Fruit fly (Drosophila melanogaster): Measurements from ENCODE around the gene CG4537.

The CG4537 gene

DNA sequence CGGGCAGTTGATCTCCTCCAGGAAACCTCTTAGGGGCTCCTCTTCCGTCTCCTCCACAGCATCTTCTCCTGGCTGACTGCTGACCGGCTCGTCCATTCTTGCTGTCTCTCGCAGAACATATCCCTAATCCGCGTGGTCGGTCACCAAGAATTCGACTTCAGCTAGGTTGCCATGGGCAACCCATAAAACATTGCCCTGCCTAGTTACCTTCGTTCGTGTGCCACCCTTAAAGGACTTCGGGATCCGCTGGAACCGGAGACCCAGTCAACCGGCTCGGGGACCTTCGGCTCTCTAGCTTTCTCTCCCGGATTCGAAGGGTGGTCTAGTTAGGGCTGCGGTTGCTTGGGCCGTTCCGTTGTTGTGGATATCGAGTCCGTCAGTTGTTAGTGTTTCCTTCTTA is 34.1 kb downstream of the CG4537 start, which contains the start of the genes TbCMF46 and CG42366:
TbCMF46 (minus strand) TSS at position 101 of the 400 bp plus-strand sequence.
CG42366 (plus strand) TSS at position 397 of the 400 bp plus-strand sequence.
- no peak for TF ChIP-seq Dll (optimal IDR thresholded peaks at IDR 0.05)
- no peak for TF ChIP-seq pan (optimal IDR thresholded peaks at IDR 0.05)
- no peak for TF ChIP-seq EcR (GFP tag; optimal IDR thresholded peaks at IDR 0.05)
- TF ChIP-seq CG8478 (optimal IDR thresholded peaks at IDR 0.05) = no peak
- no peak for TF ChIP-seq usp (GFP tag; optimal IDR thresholded peaks at IDR 0.05)
- no peak for TF ChIP-seq psq (optimal IDR thresholded peaks at IDR 0.05)

DNA sequence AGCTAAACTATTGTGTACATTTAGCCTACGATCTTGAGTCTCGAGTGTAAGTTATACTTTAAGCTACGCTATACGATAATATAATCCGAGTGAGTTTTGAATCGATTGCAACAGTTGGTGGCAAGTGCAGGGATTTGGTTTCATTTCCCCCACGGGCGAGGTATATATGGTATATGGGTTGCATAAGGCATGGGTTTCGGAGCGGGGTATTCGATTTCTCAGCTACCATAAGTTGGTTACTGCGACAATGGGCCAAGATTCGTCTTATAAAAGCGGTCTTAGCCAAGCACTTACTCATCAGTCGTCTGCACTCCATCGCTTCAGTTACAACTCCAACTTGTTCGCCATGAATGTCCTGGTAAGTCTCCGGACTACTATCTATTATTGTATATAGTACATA is 39.6 kb downstream of the CG4537 start, which contains the start of gene CG42367:
CG42367 (plus strand) TSS at position 301 of the 400 bp plus-strand sequence.
- TF ChIP-seq psq (optimal IDR thresholded peaks at IDR 0.05) (no peak), CG8478 (optimal IDR thresholded peaks at IDR 0.05) (no peak), usp (GFP tag; optimal IDR thresholded peaks at IDR 0.05) (no peak), pan (optimal IDR thresholded peaks at IDR 0.05) (no peak), Dll (optimal IDR thresholded peaks at IDR 0.05) (no peak), EcR (GFP tag; optimal IDR thresholded peaks at IDR 0.05) (no peak)

DNA sequence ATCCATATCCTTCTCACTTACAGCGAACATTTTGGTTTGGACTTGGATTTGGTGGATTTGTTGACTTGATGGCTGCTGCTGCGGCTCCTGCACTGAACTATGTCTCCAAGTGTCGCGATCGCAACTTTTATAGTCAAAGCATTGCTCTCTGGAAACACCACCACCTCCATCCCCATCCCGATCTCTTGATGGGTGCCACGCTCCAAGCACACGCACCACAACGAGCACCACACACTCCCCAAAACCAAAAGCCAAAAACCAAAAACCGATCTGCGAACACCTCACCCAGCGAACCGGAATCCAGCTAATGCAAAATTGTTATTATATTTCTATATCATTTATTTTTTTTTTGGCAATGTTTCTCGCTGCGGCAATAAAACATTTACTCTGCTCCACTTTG is 42.4 kb downstream of the CG4537 start, which contains the start of gene Cpr30F:
Cpr30F (minus strand) TSS at position 101 of the 400 bp plus-strand sequence.
- TF ChIP-seq psq (optimal IDR thresholded peaks at IDR 0.05) = no peak
- TF ChIP-seq EcR (GFP tag; optimal IDR thresholded peaks at IDR 0.05) = no peak
- no peak for TF ChIP-seq pan (optimal IDR thresholded peaks at IDR 0.05)
- TF ChIP-seq Dll (optimal IDR thresholded peaks at IDR 0.05) = no peak
- TF ChIP-seq CG8478 (optimal IDR thresholded peaks at IDR 0.05) = no peak
- no peak for TF ChIP-seq usp (GFP tag; optimal IDR thresholded peaks at IDR 0.05)

DNA sequence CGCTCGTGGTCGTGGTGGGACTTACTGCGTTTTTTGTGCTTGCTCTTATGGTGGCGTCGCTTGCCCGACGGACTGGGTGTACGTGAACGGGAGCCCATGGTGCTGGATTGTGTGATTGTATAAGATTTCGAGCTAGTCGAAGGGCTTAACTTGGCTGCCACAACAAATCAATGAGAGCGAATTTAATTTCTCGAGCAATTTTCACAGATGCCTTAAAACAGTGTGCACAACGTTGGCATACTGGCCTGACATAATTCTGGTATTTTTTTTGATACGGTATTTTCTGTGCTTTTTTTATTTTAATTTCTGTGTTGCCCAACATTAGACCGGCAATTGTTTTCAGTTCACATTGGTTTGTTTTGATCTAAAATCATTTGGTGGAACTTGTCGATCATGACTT is 47.2 kb downstream of the CG4537 start, which contains the start of gene Arglu1:
Arglu1 (minus strand) TSS at position 227 of the 400 bp plus-strand sequence.
- TF ChIP-seq EcR (GFP tag; optimal IDR thresholded peaks at IDR 0.05) = no peak
- TF ChIP-seq Dll (optimal IDR thresholded peaks at IDR 0.05) = no peak
- TF ChIP-seq psq (optimal IDR thresholded peaks at IDR 0.05) = no peak
- TF ChIP-seq pan (optimal IDR thresholded peaks at IDR 0.05) = no peak
- TF ChIP-seq CG8478 (optimal IDR thresholded peaks at IDR 0.05) = no peak
- TF ChIP-seq usp (GFP tag; optimal IDR thresholded peaks at IDR 0.05) = no peak

DNA sequence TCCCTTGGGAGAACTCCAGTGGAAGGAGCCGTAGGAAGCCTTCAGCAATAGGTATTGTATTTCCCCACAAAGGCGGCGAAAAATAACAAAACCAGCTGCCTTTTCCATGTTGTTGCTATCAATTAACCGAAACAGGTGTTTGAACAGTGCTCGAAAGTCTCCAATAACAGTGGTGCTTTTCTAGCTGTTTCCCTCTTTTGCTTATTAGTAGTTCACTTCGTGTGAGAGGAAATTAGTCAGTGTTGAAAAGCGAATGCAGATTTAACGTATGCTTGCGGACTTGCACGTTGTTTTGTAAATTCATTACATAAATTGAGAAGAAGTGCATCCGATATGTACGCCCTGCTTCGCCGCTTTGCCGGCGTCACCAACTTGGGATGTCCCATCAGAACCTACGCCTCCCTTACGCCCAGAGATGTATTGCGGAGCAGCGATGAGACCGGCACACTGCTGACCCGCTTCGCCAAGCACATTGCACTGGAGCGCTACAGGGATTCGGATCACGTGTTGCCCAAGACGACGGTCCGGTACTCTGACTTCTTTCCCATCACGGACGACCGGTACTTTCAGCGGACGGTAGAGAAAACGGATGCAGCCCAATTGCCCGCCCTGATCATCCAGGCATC is 48.1 kb downstream of the CG4537 start, which contains the start of the genes Datp and CG4619:
Datp (minus strand) TSS at position 160 of the 626 bp plus-strand sequence.
CG4619 (plus strand) TSS at position 233 of the 626 bp plus-strand sequence.
- no peak for TF ChIP-seq CG8478 (optimal IDR thresholded peaks at IDR 0.05)
- no peak for TF ChIP-seq Dll (optimal IDR thresholded peaks at IDR 0.05)
- no peak for TF ChIP-seq psq (optimal IDR thresholded peaks at IDR 0.05)
- no peak for TF ChIP-seq EcR (GFP tag; optimal IDR thresholded peaks at IDR 0.05)
- TF ChIP-seq pan (optimal IDR thresholded peaks at IDR 0.05) = no peak
- TF ChIP-seq usp (GFP tag; optimal IDR thresholded peaks at IDR 0.05) = no peak

Data from whole organism.